Fruit fly (Drosophila melanogaster): ENCODE results near the gene PolZ2.

The PolZ2 gene

dm6 chr3R:5606477-5606876, 17.8 kb downstream of the PolZ2 start, which contains the start of gene asl (continued):
- TF ChIP-seq Mes4 (GFP tag; optimal IDR thresholded peaks at IDR 0.05) = peak; percentile 34
- TF ChIP-seq CG31224 (GFP tag; IDR thresholded peaks at IDR 0.05) = peak; percentile 42; the same call in 1 of the 2 replicates
- TF ChIP-seq Max (GFP tag; optimal IDR thresholded peaks at IDR 0.05) = peak; percentile 57
- TF ChIP-seq zfh1 (GFP tag; IDR thresholded peaks at IDR 0.05) = peak; percentile 53; the same call in 1 of the 3 replicates
- peak; percentile 70 for TF ChIP-seq CG15601 (tag; optimal IDR thresholded peaks at IDR 0.05)
- no peak for TF ChIP-seq CG15269 (tag; optimal IDR thresholded peaks at IDR 0.05)
- peak; percentile 58 for TF ChIP-seq onecut (GFP tag; IDR thresholded peaks at IDR 0.05)
- TF ChIP-seq Mrtf (GFP tag; IDR thresholded peaks at IDR 0.05) = 0 out of 3 replicates have a peak, but pooled peaks have one; percentile 29
- TF ChIP-seq Ada2b (GFP tag; IDR thresholded peaks at IDR 0.05) = peak; percentile 49
- TF ChIP-seq CG18262 (tag; optimal IDR thresholded peaks at IDR 0.05) = peak; percentile 61
- TF ChIP-seq CG16863 (GFP tag; optimal IDR thresholded peaks at IDR 0.05) = peak; percentile 34
- peak; percentile 67 for TF ChIP-seq nerfin-1 (tag; optimal IDR thresholded peaks at IDR 0.05)
- TF ChIP-seq Optix (GFP tag; IDR thresholded peaks at IDR 0.05) = 0 out of 3 replicates have a peak, but pooled peaks have one; percentile 45
- TF ChIP-seq pfk (GFP tag; optimal IDR thresholded peaks at IDR 0.05) = no peak
- TF ChIP-seq Dip3 (GFP tag; optimal IDR thresholded peaks at IDR 0.05) = peak; percentile 73
- TF ChIP-seq CG17568 (GFP tag; optimal IDR thresholded peaks at IDR 0.05) = no peak
- TF ChIP-seq CG32532 (GFP tag; IDR thresholded peaks at IDR 0.05) = peak; percentile 76
- TF ChIP-seq CG13287 (GFP tag; IDR thresholded peaks at IDR 0.05; ENCODE audit: partially characterized antibody) = peak; percentile 19; the same call in 1 of the 2 replicates
- peak; percentile 99 for TF ChIP-seq ewg (GFP tag; optimal IDR thresholded peaks at IDR 0.05)
- peak; percentile 48 for TF ChIP-seq nom (GFP tag; optimal IDR thresholded peaks at IDR 0.05)
- TF ChIP-seq CG7928 (GFP tag; optimal IDR thresholded peaks at IDR 0.05) = no peak
- TF ChIP-seq CG11723 (GFP tag; optimal IDR thresholded peaks at IDR 0.05) = peak; percentile 15
- TF ChIP-seq CG14710 (tag; optimal IDR thresholded peaks at IDR 0.05) = peak; percentile 88
- peak; percentile 66 for TF ChIP-seq Ets97D (GFP tag; optimal IDR thresholded peaks at IDR 0.05)
- TF ChIP-seq phol (tag; optimal IDR thresholded peaks at IDR 0.05) = peak; percentile 81
- TF ChIP-seq luna (GFP tag; optimal IDR thresholded peaks at IDR 0.05) = no peak
- peak; percentile 19 for TF ChIP-seq Sry-β (GFP tag; optimal IDR thresholded peaks at IDR 0.05)
- TF ChIP-seq gsb-n (tag; optimal IDR thresholded peaks at IDR 0.05) = no peak
- no peak for TF ChIP-seq CG7839 (tag; optimal IDR thresholded peaks at IDR 0.05)
- peak; percentile 63 for TF ChIP-seq PHDP (tag; optimal IDR thresholded peaks at IDR 0.05)
- peak; percentile 35 for TF ChIP-seq fd102C (GFP tag; optimal IDR thresholded peaks at IDR 0.05)
- peak; percentile 50 for TF ChIP-seq CG18476 (GFP tag; optimal IDR thresholded peaks at IDR 0.05)
- TF ChIP-seq zen (tag; optimal IDR thresholded peaks at IDR 0.05) = peak; percentile 68
- TF ChIP-seq tin (GFP tag; optimal IDR thresholded peaks at IDR 0.05) = peak; percentile 58
- TF ChIP-seq chif (GFP tag; optimal IDR thresholded peaks at IDR 0.05) = peak; percentile 8 to 59
- peak in 1 of 2 experiments; percentile 78 for TF ChIP-seq Dfd (GFP tag; optimal IDR thresholded peaks at IDR 0.05)
- peak; percentile 44 for TF ChIP-seq Myb (GFP tag; optimal IDR thresholded peaks at IDR 0.05)
- TF ChIP-seq twi (tag; optimal IDR thresholded peaks at IDR 0.05) = peak; percentile 62
- peak; percentile 71 for TF ChIP-seq CG2120 (GFP tag; optimal IDR thresholded peaks at IDR 0.05)
- no peak for TF ChIP-seq NFAT (GFP tag; IDR thresholded peaks at IDR 0.05)
- no peak for TF ChIP-seq NC2α (GFP tag; optimal IDR thresholded peaks at IDR 0.05)
- no peak for TF ChIP-seq Neu2 (GFP tag; optimal IDR thresholded peaks at IDR 0.05; ENCODE audit: borderline replicate concordance)
- no peak for TF ChIP-seq wdn (GFP tag; IDR thresholded peaks at IDR 0.05)
- TF ChIP-seq kni (GFP tag; optimal IDR thresholded peaks at IDR 0.05) = peak; percentile 48
- TF ChIP-seq Nf-YA (GFP tag; IDR thresholded peaks at IDR 0.05) = no peak
- TF ChIP-seq btn (GFP tag; optimal IDR thresholded peaks at IDR 0.05) = no peak
- no peak for TF ChIP-seq Jarid2 (GFP tag; optimal IDR thresholded peaks at IDR 0.05)

Data from whole organism, embryonic.